Fruit fly (Drosophila melanogaster): ENCODE data around the gene Acsx4.

- TF ChIP-seq Lpt (GFP tag; optimal IDR thresholded peaks at IDR 0.05), result no peak
- no peak for TF ChIP-seq CG10669 (GFP tag; optimal IDR thresholded peaks at IDR 0.05)
- no peak for TF ChIP-seq Hr39 (GFP tag; optimal IDR thresholded peaks at IDR 0.05)
- TF ChIP-seq CG6808 (GFP tag; optimal IDR thresholded peaks at IDR 0.05), result no peak
- TF ChIP-seq ss (GFP tag; optimal IDR thresholded peaks at IDR 0.05), result no peak
- no peak for TF ChIP-seq CG34406 (GFP tag; optimal IDR thresholded peaks at IDR 0.05)
- TF ChIP-seq CG10631 (GFP tag; optimal IDR thresholded peaks at IDR 0.05), result no peak
- TF ChIP-seq Ets96B (tag; optimal IDR thresholded peaks at IDR 0.05), result no peak
- no peak for TF ChIP-seq CG6854 (GFP tag; optimal IDR thresholded peaks at IDR 0.05)
- no peak for TF ChIP-seq Met (GFP tag; optimal IDR thresholded peaks at IDR 0.05)
- TF ChIP-seq svp (GFP tag), result no peak
- TF ChIP-seq CG11762 (GFP tag; optimal IDR thresholded peaks at IDR 0.05; ENCODE audit: insufficient read depth), result no peak
- TF ChIP-seq Eip78C (GFP tag), result no peak
Observed at dm6 chr3R:19785451-19785850, 2.1 kb downstream of the Acsx4 start.

Measured in whole organism, prepupa.